Fruit fly (Drosophila melanogaster): ENCODE measurements around the gene CG31676.

- TF ChIP-seq bab2 (GFP tag; optimal IDR thresholded peaks at IDR 0.05) (no peak), Rfx (GFP tag; IDR thresholded peaks at IDR 0.05) (no peak)
Observed at dm6 chr2L:20840006-20840405, 544 bp upstream of the CG31676 start.

Data from whole organism, embryonic.